Worm (Caenorhabditis elegans): ENCODE data around the gene str-175.

The str-175 gene

ce11 chrIV:4867610-4868009 lies 2.8 kb downstream of the str-175 start, which contains the start of gene str-172:
Gene str-172, minus strand, starts transcription at chrIV:4867710.
- TF ChIP-seq ceh-13 (GFP tag; optimal IDR thresholded peaks at IDR 0.05) = no peak
- TF ChIP-seq scrt-1 (GFP tag; IDR thresholded peaks at IDR 0.05) = no peak
- no peak for TF ChIP-seq ceh-36 (tag; optimal IDR thresholded peaks at IDR 0.05)
- TF ChIP-seq pes-1 (GFP tag; IDR thresholded peaks at IDR 0.05) = no peak
- TF ChIP-seq hnd-1 (tag; optimal IDR thresholded peaks at IDR 0.05) = no peak
- TF ChIP-seq tra-4 (tag; optimal IDR thresholded peaks at IDR 0.05) = no peak
- TF ChIP-seq aly-1 (tag; optimal IDR thresholded peaks at IDR 0.05) = no peak
- no peak for TF ChIP-seq ama-1 (optimal IDR thresholded peaks at IDR 0.05)
- no peak for TF ChIP-seq tbx-11 (GFP tag; IDR thresholded peaks at IDR 0.05)
- TF ChIP-seq hmg-4 (GFP tag; optimal IDR thresholded peaks at IDR 0.05) = no peak
- no peak for TF ChIP-seq ets-7 (tag; optimal IDR thresholded peaks at IDR 0.05)
- TF ChIP-seq hmbx-1 (tag; optimal IDR thresholded peaks at IDR 0.05) = no peak
- TF ChIP-seq sea-1 (GFP tag; conservative IDR thresholded peaks at IDR 0.05) = no peak

DNA sequence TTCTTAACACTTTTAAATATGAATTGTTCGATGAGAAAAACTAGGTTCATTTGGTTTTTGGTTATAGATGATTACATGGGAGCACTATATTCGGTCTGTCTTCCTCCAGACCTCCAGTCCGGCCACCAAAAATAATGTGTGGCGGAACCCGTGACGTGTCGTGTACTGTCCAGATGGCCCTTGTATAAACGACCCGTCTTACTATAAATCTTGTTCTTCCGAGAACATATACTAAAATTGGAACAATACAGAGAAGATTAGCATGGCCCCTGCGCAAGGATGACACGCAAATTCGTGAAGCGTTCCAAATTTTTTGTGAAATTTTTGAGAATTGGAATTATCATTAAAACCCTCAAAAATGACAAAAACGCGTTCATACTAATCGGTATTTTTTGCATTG lies 3.8 kb downstream of the str-175 start:
- TF ChIP-seq pes-1 (GFP tag; IDR thresholded peaks at IDR 0.05) = no peak
- TF ChIP-seq tra-4 (tag; optimal IDR thresholded peaks at IDR 0.05) = no peak
- TF ChIP-seq ceh-13 (GFP tag; optimal IDR thresholded peaks at IDR 0.05) = no peak
- TF ChIP-seq flt-1 (GFP tag; IDR thresholded peaks at IDR 0.05) = no peak

ce11 chrIV:4864524-4864923 lies 5.9 kb downstream of the str-175 start:
- 0 out of 2 replicates have a peak, but pooled peaks have one; percentile 19 for TF ChIP-seq tbx-11 (GFP tag; IDR thresholded peaks at IDR 0.05)
- TF ChIP-seq sea-1 (GFP tag; conservative IDR thresholded peaks at IDR 0.05) = no peak
- TF ChIP-seq pes-1 (GFP tag; IDR thresholded peaks at IDR 0.05) = 0 out of 2 replicates have a peak, but pooled peaks have one; percentile 32
- TF ChIP-seq hmg-4 (GFP tag; optimal IDR thresholded peaks at IDR 0.05) = no peak

DNA sequence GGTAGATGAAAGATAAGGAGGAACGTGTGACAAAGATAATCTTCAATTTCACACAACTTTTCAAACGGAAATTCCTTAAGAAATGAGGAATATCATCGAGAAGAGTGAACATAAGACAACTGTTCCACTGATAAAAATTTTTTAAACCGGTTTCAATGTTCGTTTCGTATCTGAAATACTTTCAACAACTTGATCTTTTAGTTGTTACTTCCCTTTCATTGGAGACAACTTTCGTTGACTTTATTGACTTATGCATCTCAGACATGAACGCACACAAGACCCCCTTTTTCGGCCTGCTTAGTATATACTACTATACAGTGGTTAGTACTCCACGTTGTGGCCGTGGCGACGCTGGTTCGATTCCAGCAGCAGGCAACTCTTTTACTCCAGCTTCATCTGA lies 9.0 kb downstream of the str-175 start, which contains the start of the genes Y17G9A.4 and str-173:
TSS of gene Y17G9A.4 (minus strand) at position 101 of the 400 bp plus-strand sequence.
TSS of gene str-173 (plus strand) at position 325 of the 400 bp plus-strand sequence.
- no peak for TF ChIP-seq hnd-1 (tag; optimal IDR thresholded peaks at IDR 0.05)
- TF ChIP-seq sea-1 (GFP tag; conservative IDR thresholded peaks at IDR 0.05) = no peak
- no peak for TF ChIP-seq F13C5.2 (tag; optimal IDR thresholded peaks at IDR 0.05)
- TF ChIP-seq scrt-1 (GFP tag; IDR thresholded peaks at IDR 0.05) = no peak
- TF ChIP-seq hmbx-1 (tag; optimal IDR thresholded peaks at IDR 0.05) = no peak
- TF ChIP-seq ceh-13 (GFP tag; optimal IDR thresholded peaks at IDR 0.05) = no peak

ce11 chrIV:4858573-4858972 lies 11.9 kb downstream of the str-175 start, which contains the start of gene Y17G9A.3:
Gene Y17G9A.3, minus strand, starts transcription at chrIV:4858673.
- TF ChIP-seq ama-1 (optimal IDR thresholded peaks at IDR 0.05) (no peak), scrt-1 (GFP tag; IDR thresholded peaks at IDR 0.05) (no peak), hmbx-1 (tag; optimal IDR thresholded peaks at IDR 0.05) (no peak), F13C5.2 (tag; optimal IDR thresholded peaks at IDR 0.05) (no peak), sea-1 (GFP tag; conservative IDR thresholded peaks at IDR 0.05) (no peak), aly-1 (tag; optimal IDR thresholded peaks at IDR 0.05) (no peak), ets-7 (tag; optimal IDR thresholded peaks at IDR 0.05) (no peak)

- TF ChIP-seq hmg-4 (GFP tag; optimal IDR thresholded peaks at IDR 0.05) (no peak), ceh-13 (GFP tag; optimal IDR thresholded peaks at IDR 0.05) (no peak), ceh-36 (tag; optimal IDR thresholded peaks at IDR 0.05) (no peak), aly-1 (tag; optimal IDR thresholded peaks at IDR 0.05) (no peak), ets-7 (tag; optimal IDR thresholded peaks at IDR 0.05) (no peak), tra-4 (tag; optimal IDR thresholded peaks at IDR 0.05) (no peak), flt-1 (GFP tag; IDR thresholded peaks at IDR 0.05) (no peak), scrt-1 (GFP tag; IDR thresholded peaks at IDR 0.05) (no peak), F13C5.2 (tag; optimal IDR thresholded peaks at IDR 0.05) (no peak), sea-1 (GFP tag; conservative IDR thresholded peaks at IDR 0.05) (no peak), tbx-37 (GFP tag; conservative IDR thresholded peaks at IDR 0.05) (no peak), hnd-1 (tag; optimal IDR thresholded peaks at IDR 0.05) (no peak), B0310.2 (tag; optimal IDR thresholded peaks at IDR 0.05) (no peak), pes-1 (GFP tag; IDR thresholded peaks at IDR 0.05) (no peak), hmbx-1 (tag; optimal IDR thresholded peaks at IDR 0.05) (no peak), ama-1 (optimal IDR thresholded peaks at IDR 0.05) (no peak), tbx-11 (GFP tag; IDR thresholded peaks at IDR 0.05) (no peak)
Measured at ce11 chrIV:4856195-4856594, 14.3 kb downstream of the str-175 start, which contains the start of gene Y17G9A.2. Gene Y17G9A.2, minus strand, starts transcription at chrIV:4856295.

DNA sequence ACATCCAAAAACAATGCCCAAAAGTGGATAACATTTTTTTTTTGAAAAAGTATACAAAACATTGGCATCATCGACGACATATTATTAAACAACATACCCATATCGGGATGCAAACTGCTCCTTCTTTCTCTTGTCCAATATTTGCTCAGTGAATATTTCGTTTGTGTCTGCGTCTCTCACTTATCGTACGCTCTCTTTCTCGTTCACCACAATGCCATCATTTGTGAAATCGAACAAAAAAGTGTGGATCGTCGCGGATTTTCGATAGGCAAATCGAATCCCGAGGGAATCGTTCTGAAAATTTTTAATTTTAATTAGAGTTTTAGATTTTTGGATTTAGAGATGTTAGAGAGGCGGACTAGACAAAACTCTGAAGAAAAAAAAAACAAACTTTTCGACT lies 23.7 kb downstream of the str-175 start, which contains the start of gene tat-2:
TSS of gene tat-2 (minus strand) at position 101 of the 400 bp plus-strand sequence.
- TF ChIP-seq flt-1 (GFP tag; IDR thresholded peaks at IDR 0.05) = no peak
- TF ChIP-seq tra-4 (tag; optimal IDR thresholded peaks at IDR 0.05) = no peak
- TF ChIP-seq ets-7 (tag; optimal IDR thresholded peaks at IDR 0.05) = no peak
- TF ChIP-seq tbx-11 (GFP tag; IDR thresholded peaks at IDR 0.05) = no peak
- no peak for TF ChIP-seq ceh-36 (tag; optimal IDR thresholded peaks at IDR 0.05)
- no peak for TF ChIP-seq aly-1 (tag; optimal IDR thresholded peaks at IDR 0.05)
- TF ChIP-seq hmg-4 (GFP tag; optimal IDR thresholded peaks at IDR 0.05) = no peak
- TF ChIP-seq ceh-13 (GFP tag; optimal IDR thresholded peaks at IDR 0.05) = no peak

DNA sequence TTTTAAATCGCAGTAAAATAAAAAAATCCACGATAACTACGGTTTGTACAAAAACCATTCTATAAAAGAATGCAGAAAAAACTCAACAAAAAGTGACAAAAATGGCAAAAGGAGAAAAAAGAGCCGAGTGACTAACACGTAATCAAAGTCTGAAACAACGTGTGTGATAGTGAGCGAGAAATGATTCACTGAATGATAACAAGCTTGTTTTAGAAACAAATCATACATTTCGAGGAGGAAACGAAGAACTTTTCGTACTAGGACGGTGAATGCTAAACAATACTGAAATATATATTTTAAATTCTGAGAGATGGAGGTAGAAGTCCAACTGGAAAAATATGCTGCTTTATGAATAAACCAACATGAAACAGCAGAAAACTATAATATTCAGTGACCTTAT lies 28.4 kb downstream of the str-175 start:
- TF ChIP-seq tra-4 (tag; optimal IDR thresholded peaks at IDR 0.05) (no peak), flt-1 (GFP tag; IDR thresholded peaks at IDR 0.05) (no peak), tbx-11 (GFP tag; IDR thresholded peaks at IDR 0.05) (no peak), scrt-1 (GFP tag; IDR thresholded peaks at IDR 0.05) (no peak), hnd-1 (tag; optimal IDR thresholded peaks at IDR 0.05) (no peak), sea-1 (GFP tag; conservative IDR thresholded peaks at IDR 0.05) (no peak), tbx-37 (GFP tag; conservative IDR thresholded peaks at IDR 0.05) (no peak)
